Fruit fly (Drosophila melanogaster): ENCODE data around the gene Srp14.
A peak's percentile ranks its signal among the peaks of the same experiment; 100 is the strongest.

The Srp14 gene

DNA sequence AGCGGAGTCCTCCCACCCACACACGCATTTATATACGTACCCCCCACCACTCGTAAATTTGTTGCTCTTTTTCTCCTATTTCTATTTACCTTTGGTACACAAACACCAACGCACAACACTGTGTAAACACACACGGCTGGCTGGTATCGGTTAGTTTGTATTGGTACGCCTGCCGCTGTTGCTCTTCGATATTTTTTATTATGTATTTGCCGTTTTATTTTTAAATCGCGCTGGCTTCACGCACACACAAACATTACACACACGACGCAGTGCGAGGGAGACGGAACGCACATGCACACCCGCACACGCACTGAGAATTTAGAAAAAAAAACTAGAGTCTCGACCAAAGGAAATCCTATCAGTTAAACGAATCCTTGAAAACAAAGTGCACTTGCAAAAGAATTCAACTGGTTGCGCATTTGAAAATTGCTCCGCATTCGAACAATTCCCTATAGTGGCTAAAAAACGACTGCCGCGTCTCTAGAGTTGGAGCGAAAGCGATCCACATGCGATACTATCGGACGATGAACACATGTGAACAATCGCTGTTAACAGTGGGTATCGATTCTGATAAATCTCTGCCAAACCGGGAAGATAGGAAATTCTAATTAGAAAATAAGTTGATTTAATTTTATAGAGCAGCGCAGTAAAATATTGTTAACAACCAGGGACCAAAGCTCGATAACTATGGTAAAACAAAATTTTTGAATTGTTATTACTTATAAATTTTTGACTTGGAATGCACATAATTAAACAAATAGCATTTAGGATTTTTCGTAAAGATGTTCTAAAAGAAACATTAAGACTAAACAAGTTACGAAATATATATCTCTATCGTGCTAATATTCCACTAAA lies 29.1 kb upstream of the Srp14 start:
- TF ChIP-seq sv (GFP tag; optimal IDR thresholded peaks at IDR 0.05) (no peak), dl (GFP tag; optimal IDR thresholded peaks at IDR 0.05; ENCODE audit: insufficient read depth in 1 of 2, partially characterized antibody in 2 of 2) (peak in 1 of 2 experiments; percentile 8), h (GFP tag; optimal IDR thresholded peaks at IDR 0.05) (peak; percentile 78), Hnf4 (GFP tag; optimal IDR thresholded peaks at IDR 0.05) (peak; percentile 14), Sp1 (GFP tag; optimal IDR thresholded peaks at IDR 0.05) (peak; percentile 25), jim (GFP tag; optimal IDR thresholded peaks at IDR 0.05) (peak; percentile 55), br (GFP tag; optimal IDR thresholded peaks at IDR 0.05) (peak; percentile 1), CG32264 (GFP tag; optimal IDR thresholded peaks at IDR 0.05) (peak; percentile 50), rgr (GFP tag; optimal IDR thresholded peaks at IDR 0.05) (peak; percentile 40), Mio (GFP tag; optimal IDR thresholded peaks at IDR 0.05) (peak; percentile 23), OdsH (GFP tag; optimal IDR thresholded peaks at IDR 0.05) (peak; percentile 23), Abd-B (GFP tag; optimal IDR thresholded peaks at IDR 0.05) (no peak), dsf (GFP tag; optimal IDR thresholded peaks at IDR 0.05; ENCODE audit: borderline replicate concordance) (no peak), Rel (GFP tag; optimal IDR thresholded peaks at IDR 0.05) (no peak), Rel (tag; optimal IDR thresholded peaks at IDR 0.05) (no peak), Hr83 (GFP tag; optimal IDR thresholded peaks at IDR 0.05; ENCODE audit: poor library complexity, severe bottlenecking) (peak; percentile 97), foxo (GFP tag; optimal IDR thresholded peaks at IDR 0.05) (peak in 1 of 2 experiments; percentile 27), Dif (GFP tag; optimal IDR thresholded peaks at IDR 0.05; ENCODE audit: partially characterized antibody) (peak; percentile 37), tai (GFP tag; optimal IDR thresholded peaks at IDR 0.05) (peak; percentile 47), N (GFP tag; optimal IDR thresholded peaks at IDR 0.05) (peak; percentile 19), woc (GFP tag; optimal IDR thresholded peaks at IDR 0.05) (peak; percentile 52)

DNA sequence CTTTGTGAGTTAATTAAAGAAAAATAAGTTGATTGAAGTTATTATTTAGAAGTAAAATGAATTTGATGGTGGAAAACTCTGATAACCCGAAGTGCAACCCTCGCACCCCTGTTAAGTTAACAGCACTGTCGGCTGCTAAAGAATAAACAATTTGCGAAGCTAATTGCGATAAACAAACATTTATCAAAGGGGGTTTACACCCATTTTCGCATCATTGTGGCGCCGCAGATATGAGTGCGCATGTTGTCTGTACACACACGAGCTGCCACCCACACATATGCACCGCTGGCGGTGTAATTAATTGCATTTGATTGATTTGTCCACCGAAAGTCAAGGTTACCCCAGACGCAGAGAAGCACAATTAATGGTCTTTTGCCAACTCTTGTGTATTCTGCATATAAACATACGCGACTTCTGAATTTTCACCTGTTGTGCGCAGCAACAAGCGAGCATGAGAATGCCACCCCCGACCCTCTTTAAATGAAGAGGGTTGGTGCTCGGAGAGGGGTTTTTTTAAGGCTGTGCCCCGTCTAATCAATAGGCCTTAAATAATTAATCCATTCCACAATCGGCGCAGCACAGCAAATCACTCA lies 28.3 kb upstream of the Srp14 start:
- TF ChIP-seq woc (GFP tag; optimal IDR thresholded peaks at IDR 0.05) (no peak), Rel (GFP tag; optimal IDR thresholded peaks at IDR 0.05) (no peak), Rel (tag; optimal IDR thresholded peaks at IDR 0.05) (peak; percentile 98)

DNA sequence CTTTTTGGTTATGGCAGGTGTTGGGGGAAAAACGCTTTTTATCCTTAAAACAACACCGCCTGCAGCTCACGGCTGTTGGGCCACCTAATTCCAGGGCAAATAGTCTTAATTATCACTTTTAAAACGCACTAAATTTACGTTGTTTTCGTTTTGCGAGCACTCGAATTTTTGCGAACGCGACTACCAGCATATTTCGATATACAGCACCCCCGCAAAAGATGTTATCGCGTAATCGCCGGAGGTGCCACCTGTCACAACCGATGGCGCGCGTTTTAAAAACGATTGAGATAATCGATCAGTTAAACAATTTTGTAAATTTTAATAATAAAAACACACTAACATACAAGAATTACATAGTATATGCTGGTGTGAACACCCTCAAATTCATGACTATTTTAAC lies 27.8 kb upstream of the Srp14 start, which contains the start of gene Stat92E:
Gene Stat92E (minus strand): TSS at position 219 of the 400 bp plus-strand sequence.
- TF ChIP-seq dsf (GFP tag; optimal IDR thresholded peaks at IDR 0.05; ENCODE audit: borderline replicate concordance) (no peak), woc (GFP tag; optimal IDR thresholded peaks at IDR 0.05) (no peak), h (GFP tag; optimal IDR thresholded peaks at IDR 0.05) (peak; percentile 13), Mio (GFP tag; optimal IDR thresholded peaks at IDR 0.05) (no peak), dl (GFP tag; optimal IDR thresholded peaks at IDR 0.05; ENCODE audit: insufficient read depth in 1 of 2, partially characterized antibody in 2 of 2) (peak in 1 of 2 experiments; percentile 6), fru (GFP tag; optimal IDR thresholded peaks at IDR 0.05) (no peak), Vsx2 (GFP tag; optimal IDR thresholded peaks at IDR 0.05; ENCODE audit: partially characterized antibody) (no peak), usp (GFP tag; optimal IDR thresholded peaks at IDR 0.05) (no peak)

DNA sequence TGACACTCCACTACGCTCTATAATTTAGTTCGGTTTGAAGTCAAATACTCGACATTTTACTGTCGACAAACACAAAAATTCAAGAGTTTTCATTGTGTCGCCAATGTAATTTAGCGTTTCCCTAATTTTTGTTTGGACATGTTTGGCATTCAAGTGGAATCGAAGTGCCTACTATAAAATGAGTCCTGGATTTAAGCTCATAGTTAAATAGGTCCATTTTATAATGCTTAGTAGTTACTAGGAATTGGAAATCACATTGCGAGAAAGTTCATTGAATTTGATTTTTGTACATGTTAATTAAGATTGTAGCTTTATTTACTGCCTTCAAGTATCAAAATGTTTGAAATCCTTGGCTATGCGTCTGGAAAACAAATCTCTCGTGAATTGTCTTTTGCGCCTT lies 25.6 kb upstream of the Srp14 start, which contains the start of gene att-ORFB:
Gene att-ORFB (minus strand): TSS at position 101 of the 400 bp plus-strand sequence.
- TF ChIP-seq Dif (GFP tag; optimal IDR thresholded peaks at IDR 0.05; ENCODE audit: partially characterized antibody) (no peak), Sp1 (GFP tag; optimal IDR thresholded peaks at IDR 0.05) (no peak), Dfd (GFP tag; optimal IDR thresholded peaks at IDR 0.05) (no peak), Mio (GFP tag; optimal IDR thresholded peaks at IDR 0.05) (no peak), rgr (GFP tag; optimal IDR thresholded peaks at IDR 0.05) (no peak), Rel (GFP tag; optimal IDR thresholded peaks at IDR 0.05) (no peak), Rel (tag; optimal IDR thresholded peaks at IDR 0.05) (no peak), psq (GFP tag; optimal IDR thresholded peaks at IDR 0.05) (no peak), br (GFP tag; optimal IDR thresholded peaks at IDR 0.05) (no peak), foxo (GFP tag; optimal IDR thresholded peaks at IDR 0.05) (no peak), Abd-B (GFP tag; optimal IDR thresholded peaks at IDR 0.05) (no peak), woc (GFP tag; optimal IDR thresholded peaks at IDR 0.05) (no peak), CG32264 (GFP tag; optimal IDR thresholded peaks at IDR 0.05) (no peak), Myc (optimal IDR thresholded peaks at IDR 0.05) (no peak), CrebA (GFP tag; optimal IDR thresholded peaks at IDR 0.05; ENCODE audit: borderline replicate concordance) (no peak), Vsx2 (GFP tag; optimal IDR thresholded peaks at IDR 0.05; ENCODE audit: partially characterized antibody) (no peak), usp (GFP tag; optimal IDR thresholded peaks at IDR 0.05) (no peak), jim (GFP tag; optimal IDR thresholded peaks at IDR 0.05) (no peak), N (GFP tag; optimal IDR thresholded peaks at IDR 0.05) (no peak), Hr78 (GFP tag; optimal IDR thresholded peaks at IDR 0.05) (no peak)

Measured in whole organism, wandering third instar larva.